2 fruit fly cellular contexts compared by ENCODE assay signal in the genomic region with DNA sequence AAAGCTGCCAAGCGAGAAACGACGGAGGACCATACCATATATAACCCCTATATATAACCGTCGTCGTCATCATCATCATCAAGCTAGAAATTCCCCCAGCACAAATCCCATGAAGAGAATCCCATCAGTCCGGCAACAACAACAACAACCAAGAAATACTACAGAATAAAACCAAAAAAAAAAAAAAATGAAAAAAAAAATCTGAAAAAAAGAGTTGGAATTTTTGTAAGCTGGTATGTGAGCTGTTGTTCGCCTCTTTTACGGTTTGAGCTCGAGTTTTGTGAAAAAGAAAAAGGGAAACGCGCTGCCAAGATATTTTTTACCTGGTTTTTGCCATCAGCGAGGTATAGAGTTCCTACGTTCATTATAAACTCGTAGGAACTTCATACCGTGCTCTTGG.
TF ChIP-seq lines count a peak whose summit lies in the region.

No protein-coding gene starts in this region.

TF ChIP-seq in whole organism, embryonic, 481 proteins besides CTCF, POLR2A, EP300 and RAD21 (continued from another document):
- TF ChIP-seq CG14667 (GFP tag; IDR thresholded peaks at IDR 0.05; lab: Robert Waterston, UW), result no peak
- no peak for TF ChIP-seq Six4 (GFP tag; optimal IDR thresholded peaks at IDR 0.05; lab: Kevin White, UChicago)
- peak; percentile 5 for TF ChIP-seq stwl (tag; optimal IDR thresholded peaks at IDR 0.05; lab: Kevin White, UChicago)
- TF ChIP-seq sqz (GFP tag; optimal IDR thresholded peaks at IDR 0.05; lab: Kevin White, UChicago), result peak; percentile 72
- TF ChIP-seq knrl (GFP tag; IDR thresholded peaks at IDR 0.05; lab: Robert Waterston, UW; ENCODE audit: partially characterized antibody), result no peak
- peak; percentile 81 for TF ChIP-seq CG4360 (GFP tag; IDR thresholded peaks at IDR 0.05; lab: Robert Waterston, UW)
- TF ChIP-seq HLH4C (GFP tag; IDR thresholded peaks at IDR 0.05; lab: Robert Waterston, UW; ENCODE audit: partially characterized antibody), result no peak
- TF ChIP-seq CG33213 (GFP tag; optimal IDR thresholded peaks at IDR 0.05; lab: Kevin White, UChicago), result no peak
- no peak for TF ChIP-seq CG1233 (GFP tag; optimal IDR thresholded peaks at IDR 0.05; lab: Kevin White, UChicago)

TF ChIP-seq in whole organism, prepupa, 60 proteins besides CTCF, POLR2A, EP300 and RAD21 (continued from another document):
- no peak for TF ChIP-seq CG31627 (GFP tag; optimal IDR thresholded peaks at IDR 0.05; lab: Kevin White, UChicago)
- peak; percentile 48 for TF ChIP-seq Eip75B (GFP tag; optimal IDR thresholded peaks at IDR 0.05; lab: Kevin White, UChicago)
- no peak for TF ChIP-seq acj6 (GFP tag; optimal IDR thresholded peaks at IDR 0.05; lab: Kevin White, UChicago)
- TF ChIP-seq cyc (GFP tag; optimal IDR thresholded peaks at IDR 0.05; lab: Kevin White, UChicago), result no peak
- TF ChIP-seq CG3919 (GFP tag; optimal IDR thresholded peaks at IDR 0.05; lab: Kevin White, UChicago), result peak; percentile 47
- TF ChIP-seq Sox14 (GFP tag; optimal IDR thresholded peaks at IDR 0.05; lab: Kevin White, UChicago), result no peak
- TF ChIP-seq CG6854 (GFP tag; optimal IDR thresholded peaks at IDR 0.05; lab: Kevin White, UChicago), result peak; percentile 43
- no peak for TF ChIP-seq OdsH (GFP tag; optimal IDR thresholded peaks at IDR 0.05; lab: Kevin White, UChicago)
- TF ChIP-seq ss (GFP tag; optimal IDR thresholded peaks at IDR 0.05; lab: Kevin White, UChicago), result peak; percentile 96 to 98
- peak; percentile 87 for TF ChIP-seq Ets96B (tag; optimal IDR thresholded peaks at IDR 0.05; lab: Kevin White, UChicago)
- no peak for TF ChIP-seq CG11902 (GFP tag; optimal IDR thresholded peaks at IDR 0.05; lab: Kevin White, UChicago)
- no peak for TF ChIP-seq CG11294 (GFP tag; IDR thresholded peaks at IDR 0.05; lab: Robert Waterston, UW)
- TF ChIP-seq CG6276 (GFP tag; optimal IDR thresholded peaks at IDR 0.05; lab: Kevin White, UChicago), result no peak
- no peak for TF ChIP-seq lz (GFP tag; optimal IDR thresholded peaks at IDR 0.05; lab: Kevin White, UChicago)
- no peak for TF ChIP-seq Sox15 (GFP tag; optimal IDR thresholded peaks at IDR 0.05; lab: Kevin White, UChicago)
- peak; percentile 96 for TF ChIP-seq CG9139 (GFP tag; optimal IDR thresholded peaks at IDR 0.05; lab: Kevin White, UChicago)
- peak; percentile 27 for TF ChIP-seq CG7368 (GFP tag; optimal IDR thresholded peaks at IDR 0.05; lab: Kevin White, UChicago)
- no peak for TF ChIP-seq Hr4 (GFP tag; optimal IDR thresholded peaks at IDR 0.05; lab: Kevin White, UChicago)
- TF ChIP-seq dsx (GFP tag; optimal IDR thresholded peaks at IDR 0.05; lab: Kevin White, UChicago; ENCODE audit: poor library complexity, severe bottlenecking), result peak; percentile 86
- TF ChIP-seq topi (GFP tag; optimal IDR thresholded peaks at IDR 0.05; lab: Kevin White, UChicago), result peak; percentile 4
- no peak for TF ChIP-seq Sox102F (GFP tag; optimal IDR thresholded peaks at IDR 0.05; lab: Kevin White, UChicago)
- TF ChIP-seq CG10669 (GFP tag; optimal IDR thresholded peaks at IDR 0.05; lab: Kevin White, UChicago), result peak; percentile 72
- TF ChIP-seq CG8119 (GFP tag; IDR thresholded peaks at IDR 0.05; lab: Robert Waterston, UW), result no peak
- no peak for TF ChIP-seq Met (GFP tag; optimal IDR thresholded peaks at IDR 0.05; lab: Kevin White, UChicago)
- TF ChIP-seq CG4318 (GFP tag; optimal IDR thresholded peaks at IDR 0.05; lab: Kevin White, UChicago), result no peak
- TF ChIP-seq Blimp-1 (GFP tag; optimal IDR thresholded peaks at IDR 0.05; lab: Kevin White, UChicago), result no peak
